Worm (Caenorhabditis elegans): ENCODE results near the gene F47B10.5.

DNA sequence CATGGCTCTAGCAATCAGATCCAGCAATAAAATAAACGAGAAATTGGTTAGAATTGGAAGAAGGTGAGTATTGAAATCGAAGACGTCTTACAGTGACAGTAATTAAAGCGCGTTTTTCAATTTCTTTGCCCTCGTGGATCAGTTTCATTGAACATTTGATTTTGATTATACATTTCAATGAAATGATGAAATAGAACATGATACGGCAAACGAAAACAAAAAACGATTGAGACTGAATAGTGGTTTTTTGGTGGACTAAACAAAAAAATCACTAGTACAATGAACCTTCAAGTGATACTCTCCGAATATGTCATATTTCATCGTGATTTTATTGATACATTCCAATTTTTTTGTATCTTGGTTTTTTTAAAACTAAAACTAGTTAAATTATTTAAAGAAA is 6.1 kb upstream of the F47B10.5 start, which contains the start of gene haly-1:
- TF ChIP-seq him-1 (tag; optimal IDR thresholded peaks at IDR 0.05) (no peak), W03F9.2 (tag; optimal IDR thresholded peaks at IDR 0.05) (no peak)

All from whole organism, L4/young adult.